Fruit fly (Drosophila melanogaster) whole organism, embryonic: ENCODE measurements around the gene elB.

ENCODE experiments used
- Atf6 ChIP-seq: fragments of 200-800 bp; sonication (Bioruptor generic); IDR thresholded peaks from 2 replicates; pipeline ENCODE4 v1.3.6; 2022; ENCODE audit warnings: missing biosample characterization, missing genetic modification characterization
- B-H2 ChIP-seq: fragments of 200-800 bp; sonication (Bioruptor generic); optimal IDR thresholded peaks from 2 replicates; lab custom pipeline; 2018; ENCODE audit warnings: missing biosample characterization, mild to moderate bottlenecking, missing genetic modification characterization
- Blimp-1 ChIP-seq: fragments of 200-800 bp; sonication (Bioruptor generic); optimal IDR thresholded peaks from 3 replicates; lab custom pipeline; 2018; ENCODE audit warnings: missing biosample characterization, missing genetic modification characterization, mild to moderate bottlenecking, moderate library complexity, missing genetic modification reagents
- CG11093 ChIP-seq: fragments of 200-800 bp; sonication (Bioruptor generic); IDR thresholded peaks from 3 replicates; pipeline ENCODE4 v1.3.6; 2022; ENCODE audit warnings: missing biosample characterization, missing genetic modification characterization
- CG11504 ChIP-seq: fragments of 200-800 bp; sonication (Bioruptor generic); optimal IDR thresholded peaks from 3 replicates; lab custom pipeline; 2019; ENCODE audit warnings: missing biosample characterization, mild to moderate bottlenecking, missing genetic modification characterization, moderate library complexity
- CG1233 ChIP-seq: fragments of 200-800 bp; sonication (Bioruptor generic); optimal IDR thresholded peaks from 4 replicates; lab custom pipeline; 2018; ENCODE audit warnings: missing biosample characterization, mild to moderate bottlenecking, missing genetic modification characterization
- CG12659 ChIP-seq: fragments of 200-800 bp; sonication (Bioruptor generic); optimal IDR thresholded peaks from 3 replicates; lab custom pipeline; 2017; ENCODE audit warnings: mild to moderate bottlenecking, missing biosample characterization, missing genetic modification reagents, missing genetic modification characterization
- CG14710 ChIP-seq: fragments of 200-800 bp; sonication (Bioruptor generic); optimal IDR thresholded peaks from 3 replicates; lab custom pipeline; 2019; ENCODE audit warnings: missing biosample characterization, mild to moderate bottlenecking, missing genetic modification characterization, moderate library complexity
- CG15696 ChIP-seq: fragments of 200-800 bp; sonication (Bioruptor generic); optimal IDR thresholded peaks from 2 replicates; lab custom pipeline; 2019; ENCODE audit warnings: missing biosample characterization, mild to moderate bottlenecking, missing genetic modification characterization, moderate library complexity
- CG1603 ChIP-seq: fragments of 200-800 bp; sonication (Bioruptor generic); optimal IDR thresholded peaks from 2 replicates; lab custom pipeline; 2019; ENCODE audit warnings: missing biosample characterization, mild to moderate bottlenecking, missing genetic modification characterization, moderate library complexity
- CG17359 ChIP-seq: fragments of 200-800 bp; sonication (Bioruptor generic); optimal IDR thresholded peaks from 3 replicates; lab custom pipeline; 2018; ENCODE audit warnings: missing biosample characterization, mild to moderate bottlenecking, missing genetic modification characterization, moderate library complexity
- CG17829 ChIP-seq: fragments of 200-800 bp; optimal IDR thresholded peaks from 2 replicates; lab custom pipeline; 2019; ENCODE audit warnings: missing biosample characterization, mild to moderate bottlenecking, missing genetic modification characterization, moderate library complexity
- CG1792 ChIP-seq: fragments of 200-800 bp; sonication (Bioruptor generic); optimal IDR thresholded peaks from 2 replicates; lab custom pipeline; 2016; ENCODE audit warnings: missing biosample characterization, missing genetic modification characterization
- CG2129 ChIP-seq: fragments of 200-800 bp; sonication (Bioruptor generic); IDR thresholded peaks from 2 replicates; pipeline ENCODE4 v1.3.6; 2022; ENCODE audit warnings: missing biosample characterization, missing genetic modification characterization; ENCODE audit not compliant: partially characterized antibody
- CG34224 ChIP-seq: fragments of 200-800 bp; sonication (Bioruptor generic); IDR thresholded peaks from 3 replicates; pipeline ENCODE4 v1.3.6; 2022; ENCODE audit warnings: missing biosample characterization, missing genetic modification characterization; ENCODE audit not compliant: partially characterized antibody
- CG4854 ChIP-seq: fragments of 200-800 bp; sonication (Bioruptor generic); optimal IDR thresholded peaks from 2 replicates; lab custom pipeline; 2016; ENCODE audit warnings: missing biosample characterization, missing genetic modification characterization, inconsistent platforms
- CG6272 ChIP-seq: fragments of 200-800 bp; sonication (Bioruptor generic); IDR thresholded peaks from 2 replicates; pipeline ENCODE4 v1.3.6; 2022; ENCODE audit warnings: missing biosample characterization, missing genetic modification characterization
- CG7271 ChIP-seq: fragments of 200-800 bp; sonication (Bioruptor generic); optimal IDR thresholded peaks from 2 replicates; lab custom pipeline; 2018; ENCODE audit warnings: missing biosample characterization, mild to moderate bottlenecking, missing genetic modification characterization, moderate library complexity
- CG7372 ChIP-seq: fragments of 200-800 bp; sonication (Bioruptor generic); IDR thresholded peaks from 2 replicates; pipeline ENCODE4 v1.3.6; 2022; ENCODE audit warnings: missing biosample characterization, missing genetic modification characterization
- CG7556 ChIP-seq: fragments of 200-800 bp; sonication (Bioruptor generic); optimal IDR thresholded peaks from 2 replicates; lab custom pipeline; 2017; ENCODE audit warnings: missing biosample characterization, mild to moderate bottlenecking, missing genetic modification characterization
- CG8944 ChIP-seq: fragments of 200-800 bp; sonication (Bioruptor generic); optimal IDR thresholded peaks from 3 replicates; lab custom pipeline; 2016; ENCODE audit warnings: missing biosample characterization, missing genetic modification characterization
- CkIIα-i1 ChIP-seq: fragments of 200-800 bp; sonication (Bioruptor generic); IDR thresholded peaks from 2 replicates; pipeline ENCODE4 v1.3.6; 2022; ENCODE audit warnings: missing biosample characterization, missing genetic modification characterization
- CoRest ChIP-seq: fragments of 200-800 bp; sonication (Bioruptor generic); optimal IDR thresholded peaks from 3 replicates; lab custom pipeline; 2018; ENCODE audit warnings: missing biosample characterization, mild to moderate bottlenecking, missing genetic modification characterization, moderate library complexity
- GATAe ChIP-seq: fragments of 200-800 bp; sonication (Bioruptor generic); conservative IDR thresholded peaks from 2 replicates; pipeline ENCODE4 v1.3.6; 2022; ENCODE audit warnings: missing biosample characterization, missing genetic modification characterization
- Gsc ChIP-seq: fragments of 200-800 bp; sonication (Bioruptor generic); IDR thresholded peaks from 2 replicates; pipeline ENCODE4 v1.3.6; 2022; ENCODE audit warnings: missing biosample characterization, missing genetic modification characterization
- Oli ChIP-seq: fragments of 200-800 bp; sonication (Bioruptor generic); optimal IDR thresholded peaks from 2 replicates; lab custom pipeline; 2018; ENCODE audit warnings: missing biosample characterization, mild to moderate bottlenecking, missing genetic modification characterization, moderate library complexity
- Optix ChIP-seq: fragments of 200-800 bp; sonication (Bioruptor generic); IDR thresholded peaks from 3 replicates; pipeline ENCODE4 v1.3.6; 2022; ENCODE audit warnings: missing biosample characterization, missing genetic modification characterization
- Ptx1 ChIP-seq: fragments of 200-800 bp; sonication (Bioruptor generic); IDR thresholded peaks from 2 replicates; pipeline ENCODE4 v1.3.6; 2022; ENCODE audit warnings: missing biosample characterization, missing genetic modification characterization
- Spps ChIP-seq: fragments of 200-800 bp; sonication (Bioruptor generic); optimal IDR thresholded peaks from 2 replicates; lab custom pipeline; 2018; ENCODE audit warnings: missing biosample characterization, mild to moderate bottlenecking, missing genetic modification characterization
- Xbp1 ChIP-seq: fragments of 200-800 bp; sonication (Bioruptor generic); optimal IDR thresholded peaks from 3 replicates; lab custom pipeline; 2016; ENCODE audit warnings: missing biosample characterization, mild to moderate bottlenecking, missing genetic modification characterization
- Xrp1 ChIP-seq: fragments of 200-800 bp; sonication (Bioruptor generic); IDR thresholded peaks from 2 replicates; pipeline ENCODE4 v1.3.6; 2022; ENCODE audit warnings: missing biosample characterization, missing genetic modification characterization
- bab2 ChIP-seq: fragments of 200-800 bp; sonication (Bioruptor generic); optimal IDR thresholded peaks from 2 replicates; lab custom pipeline; 2016; ENCODE audit warnings: missing biosample characterization, missing genetic modification characterization
- bsh ChIP-seq, 2 experiments: fragments of 200-800 bp; sonication (Bioruptor generic); optimal IDR thresholded peaks; 2 replicates each; lab custom pipeline; 2017 to 2018; ENCODE audit warnings: mild to moderate bottlenecking in 2 of 2, missing biosample characterization in 2 of 2, missing genetic modification characterization in 2 of 2, moderate library complexity in 1 of 2
- cato ChIP-seq: fragments of 200-800 bp; sonication (Bioruptor generic); optimal IDR thresholded peaks from 2 replicates; lab custom pipeline; 2016; ENCODE audit warnings: missing biosample characterization, missing genetic modification characterization, borderline replicate concordance
- dpn ChIP-seq, 2 experiments: fragments of 200-800 bp; sonication (Bioruptor generic); optimal IDR thresholded peaks; 3 replicates each; lab custom pipeline; 2016; ENCODE audit warnings: missing biosample characterization in 2 of 2, missing genetic modification characterization in 2 of 2
- gce ChIP-seq: fragments of 200-800 bp; sonication (Bioruptor generic); IDR thresholded peaks from 3 replicates; pipeline ENCODE4 v1.3.6; 2022; ENCODE audit warnings: missing biosample characterization, missing genetic modification characterization
- gcm ChIP-seq: fragments of 200-800 bp; sonication (Bioruptor generic); optimal IDR thresholded peaks from 2 replicates; lab custom pipeline; 2019; ENCODE audit warnings: missing biosample characterization, mild to moderate bottlenecking, missing genetic modification characterization, moderate library complexity
- jigr1 ChIP-seq: fragments of 200-800 bp; sonication (Bioruptor generic); IDR thresholded peaks from 3 replicates; pipeline ENCODE4 v1.3.6; 2022; ENCODE audit warnings: missing biosample characterization, missing genetic modification characterization
- lab ChIP-seq: fragments of 200-800 bp; sonication (Bioruptor generic); optimal IDR thresholded peaks from 3 replicates; lab custom pipeline; 2017; ENCODE audit warnings: missing biosample characterization, missing genetic modification characterization, mild to moderate bottlenecking, moderate library complexity, missing genetic modification reagents
- mam ChIP-seq: fragments of 200-800 bp; sonication (Bioruptor generic); optimal IDR thresholded peaks from 3 replicates; lab custom pipeline; 2016; ENCODE audit warnings: missing biosample characterization, missing genetic modification characterization
- repo ChIP-seq: fragments of 200-800 bp; sonication (Bioruptor generic); optimal IDR thresholded peaks from 2 replicates; lab custom pipeline; 2016; ENCODE audit warnings: missing biosample characterization, missing genetic modification characterization
- sd ChIP-seq: fragments of 200-800 bp; sonication (Bioruptor generic); optimal IDR thresholded peaks from 3 replicates; lab custom pipeline; 2018; ENCODE audit warnings: missing biosample characterization, mild to moderate bottlenecking, missing genetic modification characterization, moderate library complexity
- slou ChIP-seq: fragments of 200-800 bp; sonication (Bioruptor generic); optimal IDR thresholded peaks from 3 replicates; lab custom pipeline; 2016; ENCODE audit warnings: missing biosample characterization, missing genetic modification characterization
- sr ChIP-seq: fragments of 200-800 bp; sonication (Bioruptor generic); IDR thresholded peaks from 3 replicates; pipeline ENCODE4 v1.3.6; 2022; ENCODE audit warnings: missing biosample characterization, missing genetic modification characterization
- sug ChIP-seq: fragments of 200-800 bp; optimal IDR thresholded peaks from 2 replicates; lab custom pipeline; 2019; ENCODE audit warnings: missing biosample characterization, mild to moderate bottlenecking, missing genetic modification characterization, moderate library complexity
- trem ChIP-seq: fragments of 200-800 bp; optimal IDR thresholded peaks from 3 replicates; lab custom pipeline; 2019; ENCODE audit warnings: missing biosample characterization, mild to moderate bottlenecking, missing genetic modification characterization, moderate library complexity
- ttk ChIP-seq: fragments of 200-800 bp; sonication (Bioruptor generic); IDR thresholded peaks from 2 replicates; pipeline ENCODE4 v2.1.2; 2022; ENCODE audit warnings: missing biosample characterization, missing genetic modification characterization

The elB gene

dm6 chr2L:14369933-14370776 is 39.2 kb downstream of the elB start (continued):
- TF ChIP-seq CG2129 (no peak), Xrp1 (peak; percentile 58; the same call in 1 of the 2 replicates), CG17359 (peak; percentile 41), CG12659 (GFP tag; lab: Kevin White, UChicago) (no peak), CG1792 (GFP tag; lab: Kevin White, UChicago) (no peak), Ptx1 (peak; percentile 55), CG1603 (tag; lab: Kevin White, UChicago) (peak; percentile 62), sug (tag; lab: Kevin White, UChicago) (no peak), Atf6 (no peak), lab (GFP tag; lab: Kevin White, UChicago) (peak; percentile 34), CG8944 (GFP tag; lab: Kevin White, UChicago) (no peak), trem (tag; lab: Kevin White, UChicago) (peak; percentile 1), bsh (GFP tag; optimal IDR thresholded peaks at IDR 0.05; lab: Kevin White, UChicago) (peak; percentile 41 to 72), CG17829 (tag; lab: Kevin White, UChicago) (peak; percentile 32), CG15696 (tag; lab: Kevin White, UChicago) (no peak), mam (no peak), slou (GFP tag; lab: Kevin White, UChicago) (no peak), CG14710 (tag; lab: Kevin White, UChicago) (peak; percentile 24), CG11504 (tag; lab: Kevin White, UChicago) (peak; percentile 58), Optix (GFP tag; lab: Robert Waterston, UW) (peak; percentile 56; the same call in 1 of the 3 replicates), CG7271 (tag; lab: Kevin White, UChicago) (peak; percentile 57), CG7556 (no peak), gcm (GFP tag; lab: Kevin White, UChicago) (no peak), GATAe (GFP tag; lab: Robert Waterston, UW) (no peak), CkIIα-i1 (GFP tag; lab: Robert Waterston, UW) (no peak), gce (GFP tag; lab: Robert Waterston, UW) (0 out of 3 replicates have a peak, but pooled peaks have one; percentile 11), bab2 (GFP tag; lab: Kevin White, UChicago) (peak; percentile 31), repo (GFP tag; lab: Kevin White, UChicago) (no peak), B-H2 (GFP tag; lab: Kevin White, UChicago) (no peak), cato (GFP tag; lab: Kevin White, UChicago) (peak; percentile 35), Spps (tag; lab: Kevin White, UChicago) (no peak), ttk (GFP tag; lab: Robert Waterston, UW) (peak; percentile 49; the same call in 1 of the 2 replicates), CG4854 (GFP tag; lab: Kevin White, UChicago) (no peak), sr (no peak), jigr1 (GFP tag; lab: Robert Waterston, UW) (no peak), CG1233 (GFP tag; lab: Kevin White, UChicago) (no peak), dpn (GFP tag; optimal IDR thresholded peaks at IDR 0.05; lab: Kevin White, UChicago) (no peak), Blimp-1 (GFP tag; lab: Kevin White, UChicago) (peak; percentile 38), Xbp1 (GFP tag; lab: Kevin White, UChicago) (peak; percentile 38), CG11093 (GFP tag; lab: Robert Waterston, UW) (no peak), CG7372 (GFP tag; lab: Robert Waterston, UW) (no peak), Oli (tag; lab: Kevin White, UChicago) (peak; percentile 45), CG6272 (GFP tag; lab: Robert Waterston, UW) (no peak), CG34224 (no peak), CoRest (tag; lab: Kevin White, UChicago) (no peak), sd (tag; lab: Kevin White, UChicago) (no peak), Gsc (GFP tag; lab: Robert Waterston, UW) (no peak)
